Fruit fly (Drosophila melanogaster): ENCODE measurements around the gene alphaTub84B.

The alphaTub84B gene

dm6 chr3R:7107713-7108588 is 21.6 kb downstream of the alphaTub84B start (continued):
- TF ChIP-seq acj6 (GFP tag; optimal IDR thresholded peaks at IDR 0.05) (no peak), CG34406 (GFP tag; optimal IDR thresholded peaks at IDR 0.05) (no peak), ss (GFP tag; optimal IDR thresholded peaks at IDR 0.05) (no peak), vri (GFP tag; optimal IDR thresholded peaks at IDR 0.05) (peak; percentile 38), fd59A (GFP tag; optimal IDR thresholded peaks at IDR 0.05) (no peak)

- TF ChIP-seq CG8632 (GFP tag; optimal IDR thresholded peaks at IDR 0.05) (peak; percentile 95), CG6854 (GFP tag; optimal IDR thresholded peaks at IDR 0.05) (peak; percentile 84), dac (GFP tag; optimal IDR thresholded peaks at IDR 0.05) (peak; percentile 74), CG1621 (tag; optimal IDR thresholded peaks at IDR 0.05) (peak; percentile 84), Hr39 (GFP tag; optimal IDR thresholded peaks at IDR 0.05) (peak; percentile 97), Gug (GFP tag; IDR thresholded peaks at IDR 0.05) (no peak), acj6 (GFP tag; optimal IDR thresholded peaks at IDR 0.05) (peak; percentile 96), Ets96B (tag; optimal IDR thresholded peaks at IDR 0.05) (peak; percentile 96), Sox15 (GFP tag; optimal IDR thresholded peaks at IDR 0.05) (peak; percentile 90), Met (GFP tag; optimal IDR thresholded peaks at IDR 0.05) (peak; percentile 98), ss (GFP tag; optimal IDR thresholded peaks at IDR 0.05) (peak; percentile 83 to 85), Sox14 (GFP tag; optimal IDR thresholded peaks at IDR 0.05) (peak; percentile 97), salr (GFP tag; optimal IDR thresholded peaks at IDR 0.05) (peak; percentile 73 to 99), Eip93F (GFP tag; optimal IDR thresholded peaks at IDR 0.05) (peak; percentile 71), CG16779 (tag; optimal IDR thresholded peaks at IDR 0.05) (peak; percentile 77), fd85E (GFP tag; optimal IDR thresholded peaks at IDR 0.05) (peak; percentile 85), cyc (GFP tag; optimal IDR thresholded peaks at IDR 0.05) (peak; percentile 97), Sox102F (GFP tag; optimal IDR thresholded peaks at IDR 0.05) (peak; percentile 95), lz (GFP tag; optimal IDR thresholded peaks at IDR 0.05) (peak; percentile 97), CG10631 (GFP tag; optimal IDR thresholded peaks at IDR 0.05) (peak; percentile 97), CG6808 (GFP tag; optimal IDR thresholded peaks at IDR 0.05) (peak; percentile 92), Smox (GFP tag; optimal IDR thresholded peaks at IDR 0.05) (peak; percentile 97), eg (GFP tag; IDR thresholded peaks at IDR 0.05) (no peak), CG11762 (GFP tag; optimal IDR thresholded peaks at IDR 0.05; ENCODE audit: insufficient read depth) (peak; percentile 96), CG10669 (GFP tag; optimal IDR thresholded peaks at IDR 0.05) (peak; percentile 92), Eip75B (GFP tag; optimal IDR thresholded peaks at IDR 0.05) (peak; percentile 96), CG3032 (tag; optimal IDR thresholded peaks at IDR 0.05) (peak; percentile 96), Blimp-1 (GFP tag; optimal IDR thresholded peaks at IDR 0.05) (peak; percentile 94), CG8319 (GFP tag; optimal IDR thresholded peaks at IDR 0.05) (peak; percentile 92), Hr4 (GFP tag; optimal IDR thresholded peaks at IDR 0.05) (peak; percentile 99), svp (GFP tag) (peak; percentile 99), CG3919 (GFP tag; optimal IDR thresholded peaks at IDR 0.05) (peak; percentile 97), esn (GFP tag; optimal IDR thresholded peaks at IDR 0.05) (peak; percentile 98), Eip78C (GFP tag) (peak; percentile 100), vri (GFP tag; optimal IDR thresholded peaks at IDR 0.05) (peak; percentile 89), Lpt (GFP tag; optimal IDR thresholded peaks at IDR 0.05) (peak; percentile 97), fkh (GFP tag; optimal IDR thresholded peaks at IDR 0.05) (no peak), CG15336 (GFP tag; IDR thresholded peaks at IDR 0.05) (no peak), achi (GFP tag; optimal IDR thresholded peaks at IDR 0.05) (peak; percentile 96), CG6276 (GFP tag; optimal IDR thresholded peaks at IDR 0.05) (peak; percentile 96), OdsH (GFP tag; optimal IDR thresholded peaks at IDR 0.05) (peak; percentile 98), CG31627 (GFP tag; optimal IDR thresholded peaks at IDR 0.05) (peak; percentile 98), net (GFP tag; optimal IDR thresholded peaks at IDR 0.05) (peak; percentile 96), CG9139 (GFP tag; optimal IDR thresholded peaks at IDR 0.05) (peak; percentile 85)
These were observed 22.4 kb downstream of the alphaTub84B start for dm6 chr3R:7108589-7109312.

All from whole organism, prepupa.